Fruit fly (Drosophila melanogaster) whole organism, prepupa: Measurements from ENCODE around the gene Mgat2.
A peak's percentile ranks its signal among the peaks of the same experiment; 100 is the strongest.

ENCODE experiments used
- Blimp-1 ChIP-seq: fragments of 200-800 bp; sonication (Bioruptor generic); optimal IDR thresholded peaks from 3 replicates; lab custom pipeline; 2017; ENCODE audit warnings: missing biosample characterization, missing genetic modification characterization, mild to moderate bottlenecking, moderate library complexity, missing genetic modification reagents
- CG10631 ChIP-seq: fragments of 200-800 bp; sonication (Bioruptor generic); optimal IDR thresholded peaks from 2 replicates; lab custom pipeline; 2016; ENCODE audit warnings: missing biosample characterization, missing genetic modification characterization
- CG11294 ChIP-seq: fragments of 200-800 bp; sonication (Bioruptor generic); IDR thresholded peaks from 2 replicates; pipeline ENCODE4 v1.3.6; 2022; ENCODE audit warnings: missing biosample characterization, missing genetic modification characterization
- CG11762 ChIP-seq: fragments of 200-800 bp; sonication (Bioruptor generic); optimal IDR thresholded peaks from 3 replicates; lab custom pipeline; 2016; ENCODE audit warnings: missing biosample characterization, missing genetic modification characterization; ENCODE audit not compliant: insufficient read depth
- CG11902 ChIP-seq: fragments of 200-800 bp; sonication (Bioruptor generic); optimal IDR thresholded peaks from 3 replicates; lab custom pipeline; 2016; ENCODE audit warnings: missing biosample characterization, missing genetic modification characterization
- CG15336 ChIP-seq: fragments of 200-800 bp; sonication (Bioruptor generic); IDR thresholded peaks from 2 replicates; pipeline ENCODE4 v1.3.6; 2022; ENCODE audit warnings: missing biosample characterization, missing genetic modification characterization
- CG1621 ChIP-seq: fragments of 200-800 bp; sonication (Bioruptor generic); optimal IDR thresholded peaks from 3 replicates; lab custom pipeline; 2018; ENCODE audit warnings: missing biosample characterization, mild to moderate bottlenecking, missing genetic modification characterization
- CG16779 ChIP-seq: fragments of 200-800 bp; sonication (Bioruptor generic); optimal IDR thresholded peaks from 3 replicates; lab custom pipeline; 2017; ENCODE audit warnings: missing biosample characterization, mild to moderate bottlenecking, missing genetic modification characterization
- CG31627 ChIP-seq: fragments of 200-800 bp; sonication (Bioruptor generic); optimal IDR thresholded peaks from 3 replicates; lab custom pipeline; 2016; ENCODE audit warnings: missing biosample characterization, missing genetic modification characterization
- CG32006 ChIP-seq: fragments of 200-800 bp; sonication (Bioruptor generic); optimal IDR thresholded peaks from 3 replicates; lab custom pipeline; 2017; ENCODE audit warnings: missing biosample characterization, mild to moderate bottlenecking, missing genetic modification characterization
- CG3919 ChIP-seq: fragments of 200-800 bp; sonication (Bioruptor generic); optimal IDR thresholded peaks from 3 replicates; lab custom pipeline; 2016; ENCODE audit warnings: missing biosample characterization, missing genetic modification characterization
- CG4318 ChIP-seq: fragments of 200-800 bp; sonication (Bioruptor generic); optimal IDR thresholded peaks from 3 replicates; lab custom pipeline; 2017; ENCODE audit warnings: missing biosample characterization, mild to moderate bottlenecking, missing genetic modification characterization
- CG6163 ChIP-seq: fragments of 200-800 bp; sonication (Bioruptor generic); IDR thresholded peaks from 3 replicates; pipeline ENCODE4 v1.3.6; 2022; ENCODE audit warnings: missing biosample characterization, missing genetic modification characterization
- CG6792 ChIP-seq: fragments of 200-800 bp; sonication (Bioruptor generic); optimal IDR thresholded peaks from 3 replicates; lab custom pipeline; 2016; ENCODE audit warnings: missing biosample characterization, missing genetic modification characterization
- CG6808 ChIP-seq: fragments of 200-800 bp; sonication (Bioruptor generic); optimal IDR thresholded peaks from 3 replicates; lab custom pipeline; 2017; ENCODE audit warnings: missing biosample characterization, missing genetic modification characterization, mild to moderate bottlenecking, moderate library complexity, missing genetic modification reagents
- CG8119 ChIP-seq: fragments of 200-800 bp; sonication (Bioruptor generic); IDR thresholded peaks from 3 replicates; pipeline ENCODE4 v1.3.6; 2022; ENCODE audit warnings: missing biosample characterization, missing genetic modification characterization
- CG9139 ChIP-seq: fragments of 200-800 bp; sonication (Bioruptor generic); optimal IDR thresholded peaks from 3 replicates; lab custom pipeline; 2017; ENCODE audit warnings: missing biosample characterization, mild to moderate bottlenecking, missing genetic modification characterization
- Eip78C ChIP-seq: fragments of 200-800 bp; sonication (Bioruptor generic); peaks from one replicate; lab custom pipeline; 2016; ENCODE audit warnings: missing biosample characterization, missing genetic modification characterization
- Eip93F ChIP-seq: fragments of 200-800 bp; sonication (Bioruptor generic); optimal IDR thresholded peaks from 2 replicates; lab custom pipeline; 2016; ENCODE audit warnings: missing biosample characterization, mild to moderate bottlenecking, missing genetic modification characterization
- Ets21C ChIP-seq: fragments of 200-800 bp; sonication (Bioruptor generic); optimal IDR thresholded peaks from 3 replicates; lab custom pipeline; 2016; ENCODE audit warnings: missing biosample characterization, missing genetic modification characterization
- Gug ChIP-seq: fragments of 200-800 bp; sonication (Bioruptor generic); IDR thresholded peaks from 2 replicates; pipeline ENCODE4 v1.3.6; 2022; ENCODE audit warnings: missing biosample characterization, missing genetic modification characterization
- Hr38 ChIP-seq: sonication (Bioruptor generic); optimal IDR thresholded peaks from 2 replicates; lab custom pipeline; 2016; ENCODE audit warnings: missing biosample characterization, missing genetic modification characterization
- Hr39 ChIP-seq: fragments of 200-800 bp; sonication (Bioruptor generic); optimal IDR thresholded peaks from 2 replicates; lab custom pipeline; 2016; ENCODE audit warnings: missing biosample characterization, missing genetic modification characterization
- Hr4 ChIP-seq: fragments of 200-800 bp; sonication (Bioruptor generic); optimal IDR thresholded peaks from 3 replicates; lab custom pipeline; 2016; ENCODE audit warnings: missing biosample characterization, missing genetic modification characterization
- Lpt ChIP-seq: fragments of 200-800 bp; sonication (Bioruptor generic); optimal IDR thresholded peaks from 3 replicates; lab custom pipeline; 2016; ENCODE audit warnings: missing biosample characterization, missing genetic modification characterization
- Met ChIP-seq: fragments of 200-800 bp; sonication (Bioruptor generic); optimal IDR thresholded peaks from 3 replicates; lab custom pipeline; 2016; ENCODE audit warnings: missing biosample characterization, missing genetic modification characterization
- OdsH ChIP-seq: fragments of 200-800 bp; sonication (Bioruptor generic); optimal IDR thresholded peaks from 3 replicates; lab custom pipeline; 2016; ENCODE audit warnings: missing biosample characterization, missing genetic modification characterization
- Smox ChIP-seq: fragments of 200-800 bp; sonication (Bioruptor generic); optimal IDR thresholded peaks from 3 replicates; lab custom pipeline; 2016; ENCODE audit warnings: missing biosample characterization, missing genetic modification characterization
- Sox102F ChIP-seq: fragments of 200-800 bp; sonication (Bioruptor generic); optimal IDR thresholded peaks from 2 replicates; lab custom pipeline; 2016; ENCODE audit warnings: missing biosample characterization, mild to moderate bottlenecking, missing genetic modification characterization
- Sox15 ChIP-seq: fragments of 200-800 bp; sonication (Bioruptor generic); optimal IDR thresholded peaks from 3 replicates; lab custom pipeline; 2016; ENCODE audit warnings: missing biosample characterization, missing genetic modification characterization
- acj6 ChIP-seq: fragments of 200-800 bp; sonication (Bioruptor generic); optimal IDR thresholded peaks from 3 replicates; lab custom pipeline; 2016; ENCODE audit warnings: missing biosample characterization, missing genetic modification characterization
- cyc ChIP-seq: fragments of 200-800 bp; sonication (Bioruptor generic); optimal IDR thresholded peaks from 3 replicates; lab custom pipeline; 2016; ENCODE audit warnings: missing biosample characterization, missing genetic modification characterization
- dac ChIP-seq: fragments of 200-800 bp; sonication (Bioruptor generic); optimal IDR thresholded peaks from 2 replicates; lab custom pipeline; 2017; ENCODE audit warnings: missing biosample characterization, mild to moderate bottlenecking, missing genetic modification characterization
- esn ChIP-seq: fragments of 200-800 bp; sonication (Bioruptor generic); optimal IDR thresholded peaks from 2 replicates; lab custom pipeline; 2016; ENCODE audit warnings: missing biosample characterization, mild to moderate bottlenecking, missing genetic modification characterization, moderate library complexity
- fd59A ChIP-seq: fragments of 200-800 bp; sonication (Bioruptor generic); optimal IDR thresholded peaks from 2 replicates; lab custom pipeline; 2017; ENCODE audit warnings: missing biosample characterization, mild to moderate bottlenecking, missing genetic modification characterization, missing genetic modification reagents
- fd85E ChIP-seq: fragments of 200-800 bp; sonication (Bioruptor generic); optimal IDR thresholded peaks from 3 replicates; lab custom pipeline; 2016; ENCODE audit warnings: missing biosample characterization, missing genetic modification characterization
- lz ChIP-seq: fragments of 200-800 bp; sonication (Bioruptor generic); optimal IDR thresholded peaks from 3 replicates; lab custom pipeline; 2016; ENCODE audit warnings: missing biosample characterization, missing genetic modification characterization
- net ChIP-seq: fragments of 200-800 bp; sonication (Bioruptor generic); optimal IDR thresholded peaks from 3 replicates; lab custom pipeline; 2016; ENCODE audit warnings: missing biosample characterization, missing genetic modification characterization
- pdm3 ChIP-seq: fragments of 200-800 bp; sonication (Bioruptor generic); optimal IDR thresholded peaks from 3 replicates; lab custom pipeline; 2016; ENCODE audit warnings: missing biosample characterization, missing genetic modification characterization
- salr ChIP-seq, 2 experiments: fragments of 200-800 bp; sonication (Bioruptor generic); optimal IDR thresholded peaks; 3 replicates each; lab custom pipeline; 2016 to 2018; ENCODE audit warnings: missing biosample characterization in 2 of 2, missing genetic modification characterization in 2 of 2, mild to moderate bottlenecking in 1 of 2
- spab ChIP-seq: fragments of 200-800 bp; sonication (Bioruptor generic); optimal IDR thresholded peaks from 2 replicates; lab custom pipeline; 2017; ENCODE audit warnings: missing biosample characterization, mild to moderate bottlenecking, missing genetic modification characterization, missing genetic modification reagents
- ss ChIP-seq, 2 experiments: fragments of 200-800 bp; sonication (Bioruptor generic); optimal IDR thresholded peaks; 2 replicates in 1 of 2; 3 replicates in 1 of 2; lab custom pipeline; 2017 to 2018; ENCODE audit warnings: mild to moderate bottlenecking in 2 of 2, missing biosample characterization in 2 of 2, missing genetic modification characterization in 2 of 2, moderate library complexity in 1 of 2
- svp ChIP-seq: fragments of 200-800 bp; sonication (Bioruptor generic); peaks from one replicate; lab custom pipeline; 2016; ENCODE audit warnings: missing biosample characterization, missing genetic modification characterization
- topi ChIP-seq: fragments of 200-800 bp; sonication (Bioruptor generic); optimal IDR thresholded peaks from 3 replicates; lab custom pipeline; 2016; ENCODE audit warnings: missing biosample characterization, missing genetic modification characterization

Gene Mgat2

dm6 chr3R:30046029-30047001, 24.3 kb upstream of the Mgat2 start, which contains the start of the genes RpL32 and CG7943 (continued):
- TF ChIP-seq CG6792 (GFP tag; lab: Kevin White, UChicago): peak; percentile 92
- peak; percentile 97 for TF ChIP-seq esn (GFP tag; lab: Kevin White, UChicago)
- TF ChIP-seq CG11902 (GFP tag; lab: Kevin White, UChicago): peak; percentile 93
- TF ChIP-seq topi: peak; percentile 95
- TF ChIP-seq CG16779 (tag; lab: Kevin White, UChicago): peak; percentile 83
- peak; percentile 94 for TF ChIP-seq Hr39
- peak; percentile 62 for TF ChIP-seq CG9139
- TF ChIP-seq Blimp-1 (GFP tag; lab: Kevin White, UChicago): peak; percentile 84
- TF ChIP-seq ss (GFP tag; optimal IDR thresholded peaks at IDR 0.05; lab: Kevin White, UChicago): peak; percentile 65 to 90
- TF ChIP-seq cyc (GFP tag; lab: Kevin White, UChicago): peak; percentile 97
- peak; percentile 91 for TF ChIP-seq Eip93F (GFP tag; lab: Kevin White, UChicago)
- TF ChIP-seq CG1621 (tag; lab: Kevin White, UChicago): peak; percentile 78
- peak; percentile 78 for TF ChIP-seq Gug
- peak; percentile 81 for TF ChIP-seq CG8119
- no peak for TF ChIP-seq spab (GFP tag; lab: Kevin White, UChicago)
- TF ChIP-seq CG4318 (GFP tag; lab: Kevin White, UChicago): no peak
- peak; percentile 49 to 86 for TF ChIP-seq salr (GFP tag; optimal IDR thresholded peaks at IDR 0.05; lab: Kevin White, UChicago)
- peak; percentile 93 for TF ChIP-seq Sox102F (GFP tag; lab: Kevin White, UChicago)
- peak; percentile 91 for TF ChIP-seq acj6 (GFP tag; lab: Kevin White, UChicago)
- TF ChIP-seq Hr38: peak; percentile 63
- peak; percentile 83 for TF ChIP-seq Lpt (GFP tag; lab: Kevin White, UChicago)
- TF ChIP-seq, all 60 proteins: peak for 57

dm6 chr3R:30043139-30043744, 21.2 kb upstream of the Mgat2 start, which contains the start of gene Sry-delta:
TSS of gene Sry-delta (plus strand) at chr3R:30043341.
- TF ChIP-seq CG32006 (no peak), CG4318 (GFP tag; lab: Kevin White, UChicago) (no peak), Met (GFP tag; lab: Kevin White, UChicago) (no peak), OdsH (GFP tag; lab: Kevin White, UChicago) (no peak), CG11762 (GFP tag; lab: Kevin White, UChicago) (peak; percentile 8), CG16779 (tag; lab: Kevin White, UChicago) (no peak), CG3919 (GFP tag; lab: Kevin White, UChicago) (no peak), topi (no peak), spab (GFP tag; lab: Kevin White, UChicago) (no peak), Gug (peak; percentile 46), Lpt (GFP tag; lab: Kevin White, UChicago) (no peak), Eip78C (GFP tag; lab: Kevin White, UChicago) (peak; percentile 21), CG6163 (GFP tag; lab: Robert Waterston, UW) (peak; percentile 77), pdm3 (GFP tag; lab: Kevin White, UChicago) (no peak), CG15336 (no peak), Ets21C (GFP tag; lab: Kevin White, UChicago) (no peak), Hr4 (GFP tag; lab: Kevin White, UChicago) (no peak), Sox15 (GFP tag; lab: Kevin White, UChicago) (peak; percentile 39), Blimp-1 (GFP tag; lab: Kevin White, UChicago) (no peak), ss (GFP tag; optimal IDR thresholded peaks at IDR 0.05; lab: Kevin White, UChicago) (no peak), svp (GFP tag; lab: Kevin White, UChicago) (no peak), CG11294 (GFP tag; lab: Robert Waterston, UW) (no peak), fd59A (no peak), cyc (GFP tag; lab: Kevin White, UChicago) (peak; percentile 78), Hr39 (peak; percentile 81), Eip93F (GFP tag; lab: Kevin White, UChicago) (no peak), net (no peak), Sox102F (GFP tag; lab: Kevin White, UChicago) (no peak), fd85E (GFP tag; lab: Kevin White, UChicago) (no peak), dac (GFP tag; lab: Kevin White, UChicago) (no peak), esn (GFP tag; lab: Kevin White, UChicago) (peak; percentile 79), CG10631 (GFP tag; lab: Kevin White, UChicago) (no peak), CG1621 (tag; lab: Kevin White, UChicago) (no peak), lz (peak; percentile 79), CG6808 (GFP tag; lab: Kevin White, UChicago) (no peak), acj6 (GFP tag; lab: Kevin White, UChicago) (no peak), CG31627 (peak; percentile 84), Hr38 (no peak), Smox (GFP tag; lab: Kevin White, UChicago) (no peak)
